Fruit fly (Drosophila melanogaster) S2 (cell line): ENCODE measurements around the gene Ythdc1.

ENCODE experiments used
- CG8478 ChIP-seq: fragments of >200 bp; optimal IDR thresholded peaks from 2 replicates; lab custom pipeline; 2018
- CTCF ChIP-seq, 2 experiments: fragments of >200 bp; optimal IDR thresholded peaks; 2 replicates each; lab custom pipeline; 2018

Ythdc1 gene

DNA sequence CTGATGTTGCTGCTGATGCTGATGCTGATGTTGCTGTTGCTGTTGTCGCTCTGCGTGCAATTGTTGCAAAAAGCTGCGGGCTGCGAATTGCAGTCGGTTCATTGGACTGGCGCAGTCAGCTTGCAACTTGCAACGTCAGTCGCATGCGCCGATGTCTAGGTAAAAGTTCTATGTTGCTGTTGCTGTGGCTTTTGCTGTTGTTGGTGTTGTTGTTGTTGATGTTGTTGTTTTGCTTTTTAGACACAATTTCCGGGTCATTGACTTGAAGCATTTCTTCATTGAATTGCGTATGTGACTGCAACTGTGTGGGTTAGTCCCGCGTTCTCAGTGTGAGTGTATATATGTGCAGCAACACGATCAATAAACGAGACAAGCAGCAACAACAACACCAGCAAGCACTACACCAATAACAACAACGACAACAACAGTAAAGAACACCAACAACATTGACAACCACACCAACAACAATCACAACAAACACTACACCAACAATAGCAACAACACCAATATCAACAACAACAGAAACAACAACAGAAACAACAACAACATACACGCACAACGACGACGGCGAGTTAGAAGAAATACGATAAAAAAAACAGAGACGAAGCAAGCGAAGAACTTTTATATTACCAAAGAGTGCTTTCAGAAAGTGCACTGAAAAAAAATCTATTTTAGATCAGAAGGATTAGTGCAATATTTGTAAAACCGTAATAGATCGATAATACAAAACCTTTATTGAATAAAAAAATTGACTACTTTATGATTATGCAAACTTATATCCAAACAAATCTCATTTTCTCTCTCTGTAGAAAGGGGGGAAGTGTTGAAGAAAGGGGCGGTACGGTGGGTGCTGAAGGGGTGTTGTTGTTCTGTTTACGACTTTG is 20.2 kb upstream of the Ythdc1 start:
- TF ChIP-seq CG8478 (no peak), CTCF (optimal IDR thresholded peaks at IDR 0.05; lab: Kevin White, UChicago) (no peak)

DNA sequence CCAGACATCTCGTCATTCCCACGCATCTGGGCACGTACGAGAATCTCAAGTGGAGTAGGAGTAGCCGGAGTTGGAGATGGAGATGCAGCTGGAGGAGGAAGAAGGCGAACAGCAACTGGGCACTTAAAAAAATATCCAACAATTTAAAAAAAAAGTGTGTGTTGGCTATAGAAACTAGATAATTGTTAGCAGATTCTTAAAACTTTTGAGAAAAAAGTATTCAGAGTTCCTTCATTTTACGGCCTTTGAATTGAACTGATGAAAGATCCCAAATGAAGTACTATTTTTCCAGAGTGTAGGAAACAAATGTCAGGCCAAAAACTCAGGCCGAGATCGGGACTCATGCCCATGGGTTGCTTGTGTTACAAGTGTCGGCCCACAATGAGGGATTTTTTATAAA is 17.9 kb upstream of the Ythdc1 start:
- no peak for TF ChIP-seq CTCF (optimal IDR thresholded peaks at IDR 0.05; lab: Kevin White, UChicago)
- TF ChIP-seq CG8478: no peak

DNA sequence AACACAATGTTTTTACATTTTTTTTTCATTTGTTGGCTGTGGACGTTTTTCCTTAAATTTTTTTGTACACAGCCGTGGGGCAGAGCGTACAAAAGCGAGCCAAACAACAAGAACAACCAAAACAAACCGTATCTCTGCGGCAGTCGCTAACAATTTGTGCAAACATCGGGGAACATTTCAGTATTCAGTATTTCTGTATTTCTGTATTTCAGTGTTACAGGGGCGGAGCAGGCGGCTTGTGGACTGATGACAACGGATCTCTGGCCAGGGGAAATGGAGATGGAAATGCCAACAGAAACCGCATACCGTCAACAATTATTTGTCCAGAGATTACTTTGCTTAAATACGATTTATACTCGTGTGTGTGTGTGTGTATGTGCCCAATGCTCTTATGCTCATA is 16.6 kb upstream of the Ythdc1 start:
- no peak for TF ChIP-seq CTCF (optimal IDR thresholded peaks at IDR 0.05; lab: Kevin White, UChicago)
- TF ChIP-seq CG8478: no peak

DNA sequence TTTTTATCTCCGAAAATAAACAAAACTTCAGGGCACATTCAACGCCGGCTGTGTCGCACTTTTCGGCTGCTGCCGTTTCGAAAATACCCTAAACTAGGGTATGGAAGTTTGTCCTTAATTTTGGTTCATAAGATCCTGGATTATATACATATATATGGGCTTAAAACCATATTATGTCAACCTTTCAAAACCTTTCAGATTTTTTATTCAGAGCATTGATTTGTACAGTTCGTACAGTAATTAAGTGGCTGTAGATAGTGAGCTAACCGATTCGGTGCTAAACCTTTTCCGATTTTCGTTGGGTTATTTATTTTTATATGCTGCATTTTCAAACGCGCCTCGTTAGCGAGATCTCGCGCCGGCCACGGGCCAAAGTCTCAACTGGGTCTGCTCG is 15.7 kb upstream of the Ythdc1 start:
- TF ChIP-seq CG8478 (no peak), CTCF (optimal IDR thresholded peaks at IDR 0.05; lab: Kevin White, UChicago) (no peak)

DNA sequence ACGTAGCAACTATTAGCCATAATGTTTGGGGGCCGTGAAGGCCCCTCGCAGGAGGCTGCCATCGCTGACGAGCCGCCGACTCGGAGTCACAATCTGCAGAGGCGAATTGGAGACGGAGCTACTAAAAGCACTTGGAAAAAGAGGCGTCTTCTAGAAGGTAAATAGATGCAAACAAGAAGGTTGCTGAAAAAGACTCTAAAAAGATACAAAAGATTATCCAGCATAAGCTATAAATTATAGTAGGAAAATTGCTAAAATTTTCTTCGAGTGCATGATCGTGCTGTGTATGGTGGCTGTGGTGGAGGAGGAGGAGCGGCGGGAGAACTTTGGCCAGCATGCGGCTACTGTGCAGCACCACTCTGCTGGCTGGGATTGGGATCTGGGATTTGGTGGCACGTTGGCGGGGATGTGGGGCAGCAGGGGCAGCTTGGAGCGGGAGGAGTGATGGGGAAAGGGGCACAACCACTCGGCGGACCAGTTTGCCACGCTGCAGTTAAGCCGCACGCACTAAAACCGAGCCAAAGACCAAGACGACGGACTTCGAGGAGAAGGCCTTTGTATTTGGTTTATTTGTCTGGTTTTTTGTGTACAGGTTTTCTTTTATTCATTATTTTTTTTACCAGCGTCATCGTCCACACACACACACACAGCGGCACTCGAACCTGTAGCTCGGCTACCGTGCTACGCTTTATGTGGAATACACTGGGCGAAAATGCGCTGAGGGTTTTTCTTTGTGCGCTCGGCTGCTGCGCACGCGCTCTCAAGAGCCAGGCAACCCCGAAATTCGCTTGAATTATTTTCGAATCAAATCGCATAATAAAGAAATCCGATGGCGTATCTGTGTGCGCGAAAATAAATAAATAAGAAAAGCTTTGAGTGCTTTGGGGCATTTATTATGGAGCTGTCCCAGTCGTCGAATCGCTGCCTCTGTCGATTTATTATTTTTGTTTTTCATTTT is 15.0 kb upstream of the Ythdc1 start:
- TF ChIP-seq CG8478 (no peak), CTCF (optimal IDR thresholded peaks at IDR 0.05; lab: Kevin White, UChicago) (no peak)

DNA sequence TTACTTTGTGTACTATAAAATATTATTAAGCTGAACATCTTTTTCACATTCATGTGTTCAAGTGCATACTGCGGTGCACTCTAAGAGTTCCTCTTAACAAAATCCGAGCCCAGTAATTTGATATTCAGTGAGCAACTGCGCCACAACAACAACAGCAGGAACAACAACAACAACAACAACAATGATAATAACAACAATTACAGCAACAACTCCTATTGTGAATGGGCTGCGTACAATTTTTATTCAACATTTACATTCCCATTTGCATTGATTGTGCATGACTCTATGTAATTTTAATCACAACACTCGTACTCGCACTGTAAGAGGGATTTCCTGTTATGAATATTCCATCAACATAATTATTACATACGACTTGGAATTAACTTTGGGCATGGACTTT is 13.6 kb upstream of the Ythdc1 start:
- no peak for TF ChIP-seq CTCF (optimal IDR thresholded peaks at IDR 0.05; lab: Kevin White, UChicago)
- no peak for TF ChIP-seq CG8478

DNA sequence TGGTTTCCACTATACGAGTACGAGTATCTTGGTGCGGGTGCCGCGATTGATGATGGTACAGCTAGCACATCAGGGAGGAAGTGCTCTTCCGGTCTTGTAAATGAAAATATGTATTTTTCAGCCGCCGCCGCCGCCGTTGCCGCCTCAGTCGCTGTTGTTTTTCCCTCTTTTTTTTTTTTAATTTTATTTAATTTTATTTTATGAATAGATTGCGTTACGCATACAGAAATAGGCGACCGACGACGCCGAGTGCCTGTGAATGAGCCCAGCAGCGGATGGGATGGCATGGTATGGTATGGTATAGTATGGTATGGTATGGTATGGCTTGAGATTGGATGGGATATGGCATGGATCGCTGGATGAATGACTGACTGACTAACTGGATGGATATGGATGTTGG is 12.8 kb upstream of the Ythdc1 start:
- TF ChIP-seq CTCF (optimal IDR thresholded peaks at IDR 0.05; lab: Kevin White, UChicago) (no peak), CG8478 (no peak)

DNA sequence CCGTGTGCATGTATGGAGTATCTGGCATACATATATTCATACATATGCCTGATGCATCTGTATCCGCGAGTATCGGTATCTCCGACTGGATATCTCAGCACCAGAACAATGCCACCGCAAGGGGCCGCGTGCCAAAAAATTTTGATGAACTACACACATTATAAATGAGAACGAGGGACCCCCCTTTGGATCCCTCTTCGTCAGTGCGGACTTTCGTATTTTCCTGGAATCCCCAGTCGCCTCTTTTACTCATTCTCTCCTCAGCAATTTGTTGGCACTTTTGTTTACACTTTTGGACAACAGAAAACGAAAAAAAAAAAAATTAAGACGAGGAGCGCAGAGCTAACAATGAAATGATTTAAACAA is 11.4 kb upstream of the Ythdc1 start:
- no peak for TF ChIP-seq CG8478

DNA sequence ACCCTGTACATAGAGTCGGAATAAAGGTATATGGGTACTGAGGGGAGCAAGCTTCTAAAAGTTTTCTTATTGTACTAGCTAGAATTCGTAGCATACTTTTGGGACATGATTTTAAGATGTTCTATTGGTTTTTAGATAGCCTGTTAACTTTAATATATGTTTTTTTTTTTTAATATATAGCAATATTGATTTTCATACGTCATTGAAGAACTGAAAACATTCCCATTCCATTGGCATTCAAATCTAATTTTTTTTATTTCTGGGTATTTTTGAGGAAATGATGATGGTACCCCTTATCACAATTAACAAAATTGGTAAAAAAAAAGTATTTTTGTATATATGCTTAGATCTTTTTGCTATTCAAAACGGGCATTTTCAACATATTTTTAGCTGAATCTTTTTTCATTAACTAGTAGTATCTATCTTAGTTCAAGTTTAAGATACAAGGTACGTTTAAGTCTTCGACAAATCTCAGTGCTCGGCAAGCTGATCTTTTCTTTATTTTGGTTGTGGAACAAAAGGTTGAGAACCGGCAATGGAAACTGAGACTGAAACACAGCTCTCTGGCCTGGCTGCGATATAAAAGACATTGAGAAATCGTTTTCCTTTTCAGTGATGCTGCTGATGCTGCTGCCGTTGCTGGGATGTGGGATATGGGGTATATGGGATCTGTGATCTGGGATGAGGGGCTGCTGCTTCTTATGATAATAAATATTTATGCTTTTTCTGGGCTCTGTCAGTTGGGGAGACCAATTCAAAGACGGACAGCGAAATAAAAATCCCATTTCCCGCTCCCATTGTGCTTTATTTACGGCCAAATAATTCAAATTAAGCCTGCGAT is 10.8 kb upstream of the Ythdc1 start:
- TF ChIP-seq CG8478 (no peak), CTCF (optimal IDR thresholded peaks at IDR 0.05; lab: Kevin White, UChicago) (no peak)

DNA sequence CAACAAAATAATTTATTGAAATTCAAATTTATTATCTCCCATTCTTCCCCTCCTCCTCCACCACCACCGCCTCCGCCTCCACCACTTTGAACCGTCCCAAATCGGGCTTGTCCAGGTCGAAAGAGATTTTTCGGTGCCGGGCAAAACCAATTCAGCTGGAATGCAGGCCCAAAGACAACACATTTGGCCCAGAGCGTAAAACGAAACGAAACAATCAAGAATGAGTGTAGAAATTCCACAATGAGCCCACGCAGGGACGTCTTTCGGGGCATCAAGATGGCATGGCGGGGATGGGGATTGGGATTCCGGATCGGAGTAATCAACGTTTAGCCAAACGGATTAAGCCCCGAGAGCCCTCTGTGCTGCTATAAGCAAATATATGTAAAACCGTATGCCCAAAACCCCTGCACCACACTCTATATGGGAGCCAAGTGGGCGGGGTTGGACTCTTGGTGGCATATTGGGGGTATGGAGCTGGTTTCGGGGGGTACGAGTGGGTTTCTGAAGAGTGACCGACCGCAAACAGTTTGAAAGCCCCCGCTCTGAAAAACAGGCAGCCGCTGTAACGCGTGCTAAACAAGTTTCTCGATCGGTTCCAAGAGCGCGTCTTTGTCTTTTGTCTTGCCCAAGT is 10.1 kb upstream of the Ythdc1 start:
- TF ChIP-seq CTCF (optimal IDR thresholded peaks at IDR 0.05; lab: Kevin White, UChicago): no peak
- no peak for TF ChIP-seq CG8478

DNA sequence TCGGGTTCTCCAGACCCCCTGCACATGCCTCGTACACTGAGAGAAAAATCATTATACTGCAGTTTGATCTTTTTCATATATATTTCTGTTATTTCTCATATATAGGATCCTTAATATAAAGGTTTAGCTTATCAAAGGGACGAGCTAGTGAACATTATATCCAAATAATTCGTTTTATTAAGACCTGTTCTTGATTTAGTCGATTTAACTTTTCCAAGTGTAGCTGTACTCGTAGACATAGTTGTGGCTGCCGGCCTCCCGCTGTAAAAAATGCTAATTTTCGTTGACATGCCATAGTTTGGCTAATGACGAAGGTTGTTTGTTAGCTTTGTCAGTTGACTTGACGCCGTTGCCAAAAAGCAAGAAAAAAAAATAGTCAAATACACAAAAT is 8.5 kb upstream of the Ythdc1 start:
- TF ChIP-seq CG8478 (no peak), CTCF (optimal IDR thresholded peaks at IDR 0.05; lab: Kevin White, UChicago) (no peak)

DNA sequence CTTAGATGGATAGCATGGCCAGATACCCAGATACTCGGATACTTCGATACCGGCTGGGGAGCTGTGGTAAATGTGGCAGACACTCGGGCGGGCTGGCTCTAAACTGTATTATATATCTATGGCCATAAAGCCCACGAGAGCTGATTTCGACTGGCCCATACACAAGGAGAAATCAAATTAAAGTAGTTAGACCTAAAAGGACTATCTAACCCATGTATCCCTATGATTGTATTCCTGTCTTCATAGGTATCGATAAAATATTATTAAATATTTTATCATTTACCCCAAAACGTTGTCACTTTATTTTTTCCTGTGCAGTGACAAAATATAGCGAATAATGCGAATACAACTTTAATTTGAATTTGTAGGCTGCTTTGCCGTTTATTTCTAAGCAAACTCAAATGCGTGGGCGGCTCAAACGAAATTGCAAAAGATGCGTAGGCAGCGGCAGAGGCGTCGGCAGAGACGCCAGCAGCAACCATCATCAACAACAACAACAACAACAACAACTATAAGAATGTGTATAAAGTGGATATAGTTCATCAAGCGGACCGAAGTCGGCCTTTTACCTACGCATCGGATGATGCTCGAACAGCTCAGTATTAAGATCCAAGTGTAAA is 8.0 kb upstream of the Ythdc1 start:
- TF ChIP-seq CTCF (optimal IDR thresholded peaks at IDR 0.05; lab: Kevin White, UChicago) (no peak), CG8478 (no peak)

DNA sequence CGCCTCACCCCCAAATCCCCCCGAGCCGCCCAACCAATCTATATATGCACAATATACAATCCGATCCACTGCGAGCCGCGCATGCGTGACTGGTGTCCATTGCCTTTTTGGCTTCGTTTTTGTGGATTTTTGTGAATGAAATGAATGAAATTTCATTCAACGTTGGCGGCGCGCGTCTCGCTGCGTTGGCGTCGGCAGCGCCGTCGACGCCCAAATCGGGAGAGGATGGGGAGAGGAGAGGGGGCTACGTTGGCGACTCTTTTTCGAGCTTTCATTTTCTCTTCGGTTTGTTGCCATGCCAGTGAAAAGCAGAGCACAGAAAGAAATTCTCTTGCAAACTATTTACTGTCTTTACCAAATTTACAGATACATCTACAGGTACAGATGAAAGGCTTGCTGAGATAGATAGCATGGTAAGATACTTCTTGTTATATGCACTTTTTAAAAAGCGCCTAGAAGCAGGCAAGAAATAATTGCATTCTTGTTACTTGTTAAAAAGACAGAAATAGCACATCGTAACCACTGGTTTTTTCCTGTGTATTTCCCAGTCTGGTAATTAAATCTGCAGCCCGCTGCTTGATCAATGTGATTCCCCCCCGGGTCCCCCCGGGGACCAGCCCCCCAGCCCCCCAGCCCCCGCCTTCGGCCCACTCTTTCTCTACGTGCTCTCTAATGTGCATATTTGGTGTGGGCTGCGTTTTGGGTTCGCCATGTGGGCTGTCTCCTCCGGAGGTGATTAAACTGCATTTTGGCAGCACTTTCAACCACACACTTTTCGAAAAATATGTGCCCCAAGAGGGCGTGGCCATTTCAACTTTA is 6.5 kb upstream of the Ythdc1 start:
- TF ChIP-seq CG8478 (no peak), CTCF (optimal IDR thresholded peaks at IDR 0.05; lab: Kevin White, UChicago) (no peak)

DNA sequence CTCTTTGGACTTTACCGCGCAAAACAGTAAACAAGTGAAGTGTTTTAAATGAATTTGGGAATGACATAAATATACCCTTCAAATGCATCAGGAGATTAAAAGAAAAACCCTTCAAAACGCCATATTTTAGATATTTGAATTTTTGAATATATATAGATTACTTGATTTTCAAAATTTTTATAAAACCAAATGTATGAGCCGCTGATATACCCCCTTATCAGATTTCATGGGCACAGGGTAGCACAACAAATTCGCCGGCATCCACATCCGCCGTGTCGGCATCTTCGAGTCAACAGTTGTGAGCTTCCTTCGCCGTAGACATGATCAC is 4.0 kb upstream of the Ythdc1 start, which contains the start of gene Ids:
Gene Ids (plus strand): TSS at position 304 of the 328 bp plus-strand sequence.
- TF ChIP-seq CTCF (optimal IDR thresholded peaks at IDR 0.05; lab: Kevin White, UChicago) (no peak), CG8478 (no peak)
